Worm (Caenorhabditis elegans) whole organism, L4 larva: Measurements from ENCODE around the gene F10E9.11.

Experiments
- F37D6.2 ChIP-seq: sonication (generic microtip); optimal IDR thresholded peaks from 2 replicates; lab custom pipeline; 2016; ENCODE audit warnings: mild to moderate bottlenecking, missing genetic modification characterization, missing compliant biosample characterization
- R02D3.7 ChIP-seq: fragments of 150-350 bp; sonication (generic microtip); optimal IDR thresholded peaks from 3 replicates; lab custom pipeline; 2014; ENCODE audit warnings: missing biosample characterization, missing genetic modification characterization
- T26A8.4 ChIP-seq: fragments of 200-800 bp; sonication (Bioruptor generic); IDR thresholded peaks from 2 replicates; pipeline ENCODE4 v1.3.6; 2022; ENCODE audit warnings: missing genetic modification characterization, missing compliant biosample characterization
- Y105C5A.15 ChIP-seq: fragments of 200-800 bp; sonication (Bioruptor generic); IDR thresholded peaks from 2 replicates; pipeline ENCODE4 v1.3.6; 2022; ENCODE audit warnings: missing genetic modification characterization, missing compliant biosample characterization
- Y48G9A.11 ChIP-seq: fragments of 200-800 bp; sonication (Bioruptor generic); IDR thresholded peaks from 2 replicates; pipeline ENCODE4 v1.3.6; 2022; ENCODE audit warnings: missing genetic modification reagents, missing genetic modification characterization, missing compliant biosample characterization
- Y5F2A.4 ChIP-seq: fragments of 200-800 bp; sonication (Bioruptor generic); optimal IDR thresholded peaks from 2 replicates; lab custom pipeline; 2018; ENCODE audit warnings: mild to moderate bottlenecking, missing genetic modification characterization, missing compliant biosample characterization
- ZK337.2 ChIP-seq: fragments of 200-800 bp; sonication (Bioruptor generic); IDR thresholded peaks from 2 replicates; pipeline ENCODE4 v1.3.6; 2022; ENCODE audit warnings: missing genetic modification reagents, missing genetic modification characterization, missing compliant biosample characterization
- aha-1 ChIP-seq: fragments of 150-350 bp; peaks from one replicate; lab custom pipeline; 2014; ENCODE audit warnings: missing biosample characterization, missing genetic modification characterization
- arid-1 ChIP-seq: fragments of 200-800 bp; sonication (Bioruptor generic); conservative IDR thresholded peaks from 2 replicates; pipeline ENCODE4 v1.3.6; 2022; ENCODE audit warnings: missing genetic modification reagents, missing genetic modification characterization, missing compliant biosample characterization
- ceh-44 ChIP-seq: fragments of 200-800 bp; sonication (Bioruptor generic); IDR thresholded peaks from 2 replicates; pipeline ENCODE4 v1.3.6; 2022; ENCODE audit warnings: missing genetic modification reagents, missing genetic modification characterization, missing compliant biosample characterization
- ceh-62 ChIP-seq: sonication (generic microtip); optimal IDR thresholded peaks from 2 replicates; lab custom pipeline; 2017; ENCODE audit warnings: missing biosample characterization, missing genetic modification characterization
- ceh-82 ChIP-seq: sonication (generic microtip); optimal IDR thresholded peaks from 2 replicates; lab custom pipeline; 2017; ENCODE audit warnings: missing biosample characterization, missing genetic modification characterization
- cey-2 ChIP-seq: sonication (generic microtip); optimal IDR thresholded peaks from 3 replicates; lab custom pipeline; 2017; ENCODE audit warnings: missing genetic modification characterization, mild to moderate bottlenecking, missing compliant biosample characterization, antibody characterized with exemption, borderline replicate concordance; ENCODE audit not compliant: insufficient read depth
- dmd-8 ChIP-seq: fragments of 200-800 bp; sonication (Bioruptor generic); IDR thresholded peaks from 2 replicates; pipeline ENCODE4 v1.3.6; 2022; ENCODE audit warnings: missing genetic modification characterization, missing compliant biosample characterization
- egl-27 ChIP-seq: sonication (generic microtip); optimal IDR thresholded peaks from 3 replicates; lab custom pipeline; 2017; ENCODE audit warnings: missing biosample characterization, missing genetic modification reagents, missing genetic modification characterization
- egl-43 ChIP-seq: fragments of 200-800 bp; sonication (Bioruptor generic); IDR thresholded peaks from 2 replicates; pipeline ENCODE4 v1.3.6; 2022; ENCODE audit warnings: missing genetic modification reagents, missing genetic modification characterization, missing compliant biosample characterization
- fkh-10 ChIP-seq: fragments of 150-350 bp; optimal IDR thresholded peaks from 2 replicates; lab custom pipeline; 2014; ENCODE audit warnings: missing biosample characterization, missing genetic modification reagents, missing genetic modification characterization
- gei-8 ChIP-seq: fragments of 200-800 bp; sonication (Bioruptor generic); optimal IDR thresholded peaks from 2 replicates; lab custom pipeline; 2018; ENCODE audit warnings: mild to moderate bottlenecking, missing genetic modification characterization, missing compliant biosample characterization
- hif-1 ChIP-seq, 2 experiments: sonication (generic microtip); optimal IDR thresholded peaks; 2 replicates each; lab custom pipeline; 2016 to 2017; ENCODE audit warnings: missing compliant biosample characterization in 2 of 2, missing genetic modification characterization in 2 of 2, missing genetic modification reagents in 2 of 2, missing genotype in 2 of 2, mild to moderate bottlenecking in 1 of 2
- hlh-11 ChIP-seq: fragments of 200-800 bp; sonication (Bioruptor generic); optimal IDR thresholded peaks from 2 replicates; lab custom pipeline; 2018; ENCODE audit warnings: mild to moderate bottlenecking, missing genetic modification characterization, missing compliant biosample characterization
- hlh-30 ChIP-seq: sonication (generic microtip); optimal IDR thresholded peaks from 2 replicates; lab custom pipeline; 2017; ENCODE audit warnings: antibody characterized with exemption, mild to moderate bottlenecking, missing genetic modification characterization, missing compliant biosample characterization; ENCODE audit not compliant: insufficient read depth
- hmg-1.1 ChIP-seq: fragments of 200-800 bp; sonication (Bioruptor generic); IDR thresholded peaks from 2 replicates; pipeline ENCODE4 v1.3.6; 2022; ENCODE audit warnings: missing genetic modification reagents, missing genetic modification characterization, missing compliant biosample characterization
- lim-7 ChIP-seq: fragments of 200-800 bp; sonication (Bioruptor generic); IDR thresholded peaks from 2 replicates; pipeline ENCODE4 v1.3.6; 2022; ENCODE audit warnings: missing genetic modification characterization, missing compliant biosample characterization
- lin-1 ChIP-seq: fragments of 200-800 bp; sonication (Bioruptor generic); IDR thresholded peaks from 2 replicates; pipeline ENCODE4 v1.3.6; 2022; ENCODE audit warnings: missing genetic modification reagents, missing genetic modification characterization, missing compliant biosample characterization
- lin-15B ChIP-seq: fragments of 150-350 bp; sonication (generic microtip); optimal IDR thresholded peaks from 3 replicates; lab custom pipeline; 2014; ENCODE audit warnings: missing biosample characterization, missing genetic modification characterization
- lin-29 ChIP-seq: fragments of 200-800 bp; sonication (Bioruptor generic); IDR thresholded peaks from 2 replicates; pipeline ENCODE4 v1.3.6; 2022; ENCODE audit warnings: missing genetic modification reagents, missing genetic modification characterization, missing compliant biosample characterization
- lsy-2 ChIP-seq, 2 experiments: fragments of 150-350 bp in 1 of 2; sonication (generic microtip) in 1 of 2; optimal IDR thresholded peaks; 2 replicates each; lab custom pipeline; 2014 to 2017; ENCODE audit warnings: missing biosample characterization in 2 of 2, missing genetic modification characterization in 2 of 2
- madf-9 ChIP-seq: fragments of 200-800 bp; sonication (Bioruptor generic); conservative IDR thresholded peaks from 2 replicates; pipeline ENCODE4 v1.3.6; 2022; ENCODE audit warnings: missing genetic modification reagents, missing genetic modification characterization, missing compliant biosample characterization
- mep-1 ChIP-seq: fragments of 150-350 bp; sonication (generic microtip); optimal IDR thresholded peaks from 3 replicates; lab custom pipeline; 2014; ENCODE audit warnings: missing biosample characterization, missing genetic modification characterization
- mes-2 ChIP-seq: sonication (generic microtip); optimal IDR thresholded peaks from 2 replicates; lab custom pipeline; 2016; ENCODE audit warnings: missing genotype, mild to moderate bottlenecking, missing genetic modification characterization, missing compliant biosample characterization; ENCODE audit not compliant: poor library complexity, severe bottlenecking
- mxl-3 ChIP-seq: fragments of 200-800 bp; sonication (Bioruptor generic); optimal IDR thresholded peaks from 2 replicates; lab custom pipeline; 2018; ENCODE audit warnings: mild to moderate bottlenecking, missing genetic modification characterization, missing compliant biosample characterization
- nhr-10 ChIP-seq: fragments of 150-350 bp; optimal IDR thresholded peaks from 2 replicates; lab custom pipeline; 2014; ENCODE audit warnings: missing biosample characterization, missing genetic modification characterization
- nhr-102 ChIP-seq: sonication (generic microtip); optimal IDR thresholded peaks from 2 replicates; lab custom pipeline; 2016; ENCODE audit warnings: mild to moderate bottlenecking, missing genetic modification characterization, moderate library complexity, missing compliant biosample characterization
- nhr-11 ChIP-seq: fragments of 150-350 bp; optimal IDR thresholded peaks from 2 replicates; lab custom pipeline; 2014; ENCODE audit warnings: missing biosample characterization, missing genetic modification characterization
- nhr-41 ChIP-seq: fragments of 200-800 bp; sonication (Bioruptor generic); IDR thresholded peaks from 2 replicates; pipeline ENCODE4 v1.3.6; 2022; ENCODE audit warnings: missing genetic modification reagents, missing genetic modification characterization, missing compliant biosample characterization
- nhr-6 ChIP-seq: fragments of 150-350 bp; optimal IDR thresholded peaks from 2 replicates; lab custom pipeline; 2014; ENCODE audit warnings: missing biosample characterization, missing genetic modification characterization
- pha-4 ChIP-seq, 2 experiments: fragments of 150-350 bp in 1 of 2; fragments of 200-800 bp in 1 of 2; sonication (Bioruptor generic) in 1 of 2; IDR thresholded peaks in 1 of 2; optimal IDR thresholded peaks in 1 of 2; 2 replicates each; pipeline versions ENCODE4 v1.3.6 to Lab custom; 2014 to 2022; ENCODE audit warnings: missing genetic modification characterization in 2 of 2, missing genetic modification reagents in 2 of 2, missing biosample characterization in 1 of 2, missing compliant biosample characterization in 1 of 2
- pqm-1 ChIP-seq: sonication (generic microtip); optimal IDR thresholded peaks from 2 replicates; lab custom pipeline; 2017; ENCODE audit warnings: missing biosample characterization, missing genetic modification characterization
- rbr-2 ChIP-seq: sonication (generic microtip); optimal IDR thresholded peaks from 2 replicates; lab custom pipeline; 2016; ENCODE audit warnings: missing genotype, missing genetic modification characterization, missing compliant biosample characterization
- set-16 ChIP-seq: fragments of 200-800 bp; sonication (Bioruptor generic); IDR thresholded peaks from 2 replicates; pipeline ENCODE4 v1.3.6; 2022; ENCODE audit warnings: missing genetic modification reagents, missing genetic modification characterization, missing compliant biosample characterization
- skn-1 ChIP-seq: fragments of 150-350 bp; optimal IDR thresholded peaks from 2 replicates; lab custom pipeline; 2014; ENCODE audit warnings: missing biosample characterization, missing genetic modification characterization
- snpc-4 ChIP-seq: fragments of 150-350 bp; optimal IDR thresholded peaks from 2 replicates; lab custom pipeline; 2014; ENCODE audit warnings: missing biosample characterization, missing genetic modification characterization
- spr-1 ChIP-seq: sonication (generic microtip); optimal IDR thresholded peaks from 2 replicates; lab custom pipeline; 2016; ENCODE audit warnings: mild to moderate bottlenecking, missing genetic modification characterization, missing compliant biosample characterization
- tag-97 ChIP-seq: fragments of 200-800 bp; sonication (Bioruptor generic); IDR thresholded peaks from 2 replicates; pipeline ENCODE4 v1.3.6; 2022; ENCODE audit warnings: missing genetic modification characterization, missing compliant biosample characterization
- unc-62 ChIP-seq, 3 experiments: fragments of 150-350 bp in 1 of 3; sonication (generic microtip); optimal IDR thresholded peaks in 2 of 3; peaks in 1 of 3; 1 replicate in 1 of 3; 2 replicates in 2 of 3; lab custom pipeline; 2014 to 2017; ENCODE audit warnings: missing biosample characterization in 3 of 3, missing genetic modification characterization in 3 of 3, missing genetic modification reagents in 3 of 3, missing genotype in 1 of 3
- vab-7 ChIP-seq: fragments of 200-800 bp; sonication (Bioruptor generic); IDR thresholded peaks from 2 replicates; pipeline ENCODE4 v1.3.6; 2022; ENCODE audit warnings: missing genetic modification reagents, missing genetic modification characterization, missing compliant biosample characterization
- zfp-2 ChIP-seq: sonication (generic microtip); optimal IDR thresholded peaks from 2 replicates; lab custom pipeline; 2016; ENCODE audit warnings: mild to moderate bottlenecking, missing genetic modification characterization, missing compliant biosample characterization
- zip-11 ChIP-seq: fragments of 200-800 bp; sonication (Bioruptor generic); IDR thresholded peaks from 2 replicates; pipeline ENCODE4 v1.3.6; 2022; ENCODE audit warnings: missing genetic modification characterization, missing compliant biosample characterization
- zip-2 ChIP-seq: fragments of 150-350 bp; optimal IDR thresholded peaks from 2 replicates; lab custom pipeline; 2014; ENCODE audit warnings: missing biosample characterization, missing genetic modification characterization
- ztf-7 ChIP-seq: fragments of 150-350 bp; optimal IDR thresholded peaks from 2 replicates; lab custom pipeline; 2014; ENCODE audit warnings: missing biosample characterization, missing genetic modification characterization

F10E9.11 gene

DNA sequence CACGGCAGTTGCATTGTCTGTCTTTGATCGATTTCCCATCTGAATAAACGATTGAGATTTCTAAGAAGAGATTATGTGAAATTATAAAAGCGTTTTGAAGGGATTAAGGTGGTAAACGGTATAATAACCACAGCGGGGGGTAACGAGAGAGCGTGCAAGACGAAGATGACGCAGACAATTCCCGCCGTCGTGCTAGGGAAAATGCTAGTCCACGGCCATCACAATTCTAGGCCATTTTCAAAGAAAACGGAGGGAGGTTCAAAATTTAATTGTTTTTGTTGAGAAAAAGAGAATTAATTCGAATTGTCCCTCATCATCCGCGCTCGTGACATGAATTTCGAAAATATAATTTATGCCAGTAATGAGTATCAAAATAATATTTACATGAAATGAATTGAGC is at the start of gene F10E9.11 (continued):
- TF ChIP-seq nhr-102 (tag; lab: Kevin White, UChicago) (peak; percentile 13), ztf-7 (tag; lab: Kevin White, UChicago) (no peak), nhr-10 (no peak), cey-2 (tag; lab: Kevin White, UChicago) (no peak), T26A8.4 (GFP tag; lab: Robert Waterston, UW) (peak; percentile 45; the same call in 1 of the 2 replicates), egl-43 (GFP tag; lab: Robert Waterston, UW) (no peak), rbr-2 (tag; lab: Kevin White, UChicago) (peak; percentile 46), ceh-44 (GFP tag; lab: Robert Waterston, UW) (peak; percentile 48; the same call in 1 of the 2 replicates), hlh-30 (tag; lab: Kevin White, UChicago) (peak; percentile 57), lsy-2 (tag; optimal IDR thresholded peaks at IDR 0.05; lab: Kevin White, UChicago) (peak; percentile 28 to 88), Y48G9A.11 (GFP tag; lab: Robert Waterston, UW) (peak; percentile 82), mep-1 (tag; lab: Kevin White, UChicago) (peak; percentile 58), egl-27 (no peak), skn-1 (tag; lab: Kevin White, UChicago) (no peak), spr-1 (tag; lab: Kevin White, UChicago) (peak; percentile 55), nhr-6 (tag; lab: Kevin White, UChicago) (peak; percentile 65), lin-1 (GFP tag; lab: Robert Waterston, UW) (no peak), ZK337.2 (GFP tag; lab: Robert Waterston, UW) (peak; percentile 83), mxl-3 (peak; percentile 64), R02D3.7 (tag; lab: Kevin White, UChicago) (no peak), tag-97 (GFP tag; lab: Robert Waterston, UW) (no peak), zip-2 (no peak), zip-11 (GFP tag; lab: Robert Waterston, UW) (no peak), ceh-82 (tag; lab: Kevin White, UChicago) (no peak), snpc-4 (tag; lab: Kevin White, UChicago) (no peak), fkh-10 (no peak), arid-1 (GFP tag; lab: Robert Waterston, UW) (peak; percentile 73; the same call in 1 of the 2 replicates), gei-8 (GFP tag; lab: Kevin White, UChicago) (no peak), madf-9 (GFP tag; lab: Robert Waterston, UW) (peak; percentile 51; the same call in 1 of the 2 replicates), lim-7 (GFP tag; lab: Robert Waterston, UW) (no peak), pha-4 (GFP tag; IDR thresholded peaks at IDR 0.05; lab: Robert Waterston, UW) (no peak), pha-4 (tag; optimal IDR thresholded peaks at IDR 0.05; lab: Kevin White, UChicago) (peak; percentile 18), vab-7 (GFP tag; lab: Robert Waterston, UW) (peak; percentile 37; the same call in 1 of the 2 replicates), aha-1 (peak; percentile 87), nhr-11 (peak; percentile 18), hlh-11 (tag; lab: Kevin White, UChicago) (no peak), unc-62 (GFP tag; optimal IDR thresholded peaks at IDR 0.05 in 1 of 2; lab: Kevin White, UChicago) (peak in 1 of 2 experiments; percentile 17), unc-62 (tag; optimal IDR thresholded peaks at IDR 0.05; lab: Kevin White, UChicago) (no peak), nhr-41 (GFP tag; lab: Robert Waterston, UW) (no peak), ceh-62 (tag; lab: Kevin White, UChicago) (no peak), hif-1 (tag; optimal IDR thresholded peaks at IDR 0.05; lab: Kevin White, UChicago) (peak in 1 of 2 experiments; percentile 87), F37D6.2 (peak; percentile 56), Y105C5A.15 (GFP tag; lab: Robert Waterston, UW) (no peak), zfp-2 (no peak), lin-29 (GFP tag; lab: Robert Waterston, UW) (no peak), mes-2 (tag; lab: Kevin White, UChicago) (peak; percentile 98), dmd-8 (GFP tag; lab: Robert Waterston, UW) (no peak), hmg-1.1 (GFP tag; lab: Robert Waterston, UW) (peak; percentile 63), pqm-1 (tag; lab: Kevin White, UChicago) (no peak), set-16 (GFP tag; lab: Robert Waterston, UW) (no peak), Y5F2A.4 (GFP tag; lab: Kevin White, UChicago) (no peak), lin-15B (tag; lab: Kevin White, UChicago) (no peak)
